Worm (Caenorhabditis elegans) whole organism, young adult: Measurements from ENCODE around the gene R07H5.16.

Experiments
- C06A6.2 ChIP-seq: fragments of 200-800 bp; sonication (Bioruptor generic); conservative IDR thresholded peaks from 2 replicates; pipeline ENCODE4 v1.3.6; 2022; ENCODE audit warnings: missing genetic modification characterization, missing compliant biosample characterization
- Y53F4B.3 ChIP-seq: fragments of 200-800 bp; sonication (Bioruptor generic); IDR thresholded peaks from 2 replicates; pipeline ENCODE4 v1.3.6; 2022; ENCODE audit warnings: missing genetic modification reagents, missing genetic modification characterization, missing compliant biosample characterization
- Y95B8A.8 ChIP-seq: fragments of 200-800 bp; sonication (Bioruptor generic); IDR thresholded peaks from 2 replicates; pipeline ENCODE4 v1.3.6; 2022; ENCODE audit warnings: missing genetic modification reagents, missing genetic modification characterization, missing compliant biosample characterization
- ama-1 ChIP-seq, 3 experiments: fragments of 150-350 bp in 1 of 3; sonication (generic microtip) in 2 of 3; optimal IDR thresholded peaks; 2 replicates each; lab custom pipeline; 2014 to 2018; ENCODE audit warnings: missing biosample characterization in 2 of 3, missing genetic modification characterization in 2 of 3, missing genetic modification reagents in 2 of 3
- hlh-12 ChIP-seq: sonication (generic microtip); optimal IDR thresholded peaks from 2 replicates; lab custom pipeline; 2016; ENCODE audit warnings: missing genetic modification characterization, missing compliant biosample characterization
- lag-1 ChIP-seq: fragments of 200-800 bp; sonication (Bioruptor generic); IDR thresholded peaks from 2 replicates; pipeline ENCODE4 v1.3.6; 2022; ENCODE audit warnings: missing genetic modification reagents, missing genetic modification characterization, missing compliant biosample characterization
- nfyb-1 ChIP-seq: fragments of 200-800 bp; sonication (Bioruptor generic); IDR thresholded peaks from 2 replicates; pipeline ENCODE4 v1.3.6; 2022; ENCODE audit warnings: missing genetic modification reagents, missing genetic modification characterization, missing compliant biosample characterization
- ztf-28 ChIP-seq: fragments of 200-800 bp; sonication (Bioruptor generic); IDR thresholded peaks from 2 replicates; pipeline ENCODE4 v1.3.6; 2022; ENCODE audit warnings: missing genetic modification reagents, missing genetic modification characterization, missing compliant biosample characterization

- no peak for TF ChIP-seq Y95B8A.8 (GFP tag; lab: Robert Waterston, UW)
- TF ChIP-seq nfyb-1 (GFP tag; lab: Robert Waterston, UW) = no peak
- no peak for TF ChIP-seq ztf-28
- TF ChIP-seq lag-1 (GFP tag; lab: Robert Waterston, UW) = no peak
- TF ChIP-seq hlh-12 = no peak
- TF ChIP-seq C06A6.2 (GFP tag; lab: Robert Waterston, UW) = no peak
- no peak for TF ChIP-seq ama-1 (optimal IDR thresholded peaks at IDR 0.05; lab: Kevin White, UChicago)
- TF ChIP-seq ama-1 (GFP tag; optimal IDR thresholded peaks at IDR 0.05; lab: Kevin White, UChicago) = no peak
- TF ChIP-seq Y53F4B.3 = no peak
These were observed 11.7 kb downstream of the R07H5.16 start, which contains the start of gene adk-1 for ce11 chrIV:11210781-11211256.
